Worm (Caenorhabditis elegans) whole organism, young adult: ENCODE results near the gene ric-3.

Source experiments
- F52B5.7 ChIP-seq: sonication (generic microtip); optimal IDR thresholded peaks from 2 replicates; lab custom pipeline; 2016; ENCODE audit warnings: mild to moderate bottlenecking, missing genetic modification characterization, missing compliant biosample characterization
- Y53F4B.3 ChIP-seq: fragments of 200-800 bp; sonication (Bioruptor generic); IDR thresholded peaks from 2 replicates; pipeline ENCODE4 v1.3.6; 2022; ENCODE audit warnings: missing genetic modification reagents, missing genetic modification characterization, missing compliant biosample characterization
- Y79H2A.3 ChIP-seq: fragments of 200-800 bp; sonication (Bioruptor generic); conservative IDR thresholded peaks from 2 replicates; pipeline ENCODE4 v1.3.6; 2022; ENCODE audit warnings: missing genetic modification reagents, missing genetic modification characterization, missing compliant biosample characterization
- ZK185.1 ChIP-seq: sonication (generic microtip); optimal IDR thresholded peaks from 2 replicates; lab custom pipeline; 2016; ENCODE audit warnings: mild to moderate bottlenecking, missing genetic modification characterization, missing compliant biosample characterization; ENCODE audit not compliant: poor library complexity, severe bottlenecking
- athp-1 ChIP-seq: sonication (generic microtip); optimal IDR thresholded peaks from 2 replicates; lab custom pipeline; 2017; ENCODE audit warnings: mild to moderate bottlenecking, missing genetic modification characterization, missing compliant biosample characterization
- attf-5 ChIP-seq: fragments of 200-800 bp; sonication (Bioruptor generic); optimal IDR thresholded peaks from 2 replicates; lab custom pipeline; 2018; ENCODE audit warnings: mild to moderate bottlenecking, missing genetic modification characterization, missing compliant biosample characterization
- bed-2 ChIP-seq: fragments of 200-800 bp; sonication (Bioruptor generic); IDR thresholded peaks from 2 replicates; pipeline ENCODE4 v1.3.6; 2022; ENCODE audit warnings: missing genetic modification reagents, missing genetic modification characterization, missing compliant biosample characterization
- cebp-1 ChIP-seq, 2 experiments: fragments of 200-800 bp in 1 of 2; sonication (Bioruptor generic) in 1 of 2; sonication (generic microtip) in 1 of 2; IDR thresholded peaks in 1 of 2; optimal IDR thresholded peaks in 1 of 2; 2 replicates each; pipeline versions ENCODE4 v1.3.6 to Lab custom; 2017 to 2022; ENCODE audit warnings: missing compliant biosample characterization in 2 of 2, missing genetic modification characterization in 2 of 2, mild to moderate bottlenecking in 1 of 2, missing genetic modification reagents in 1 of 2, moderate library complexity in 1 of 2
- ceh-100 ChIP-seq: fragments of 200-800 bp; sonication (Bioruptor generic); IDR thresholded peaks from 2 replicates; pipeline ENCODE4 v1.3.6; 2022; ENCODE audit warnings: missing genetic modification reagents, missing genetic modification characterization, missing compliant biosample characterization
- ceh-79 ChIP-seq: sonication (generic microtip); optimal IDR thresholded peaks from 2 replicates; lab custom pipeline; 2017; ENCODE audit warnings: mild to moderate bottlenecking, missing genetic modification characterization, missing compliant biosample characterization
- die-1 ChIP-seq: sonication (generic microtip); optimal IDR thresholded peaks from 2 replicates; lab custom pipeline; 2016; ENCODE audit warnings: missing genotype, mild to moderate bottlenecking, missing genetic modification characterization, missing compliant biosample characterization
- ets-4 ChIP-seq: fragments of 200-800 bp; sonication (Bioruptor generic); optimal IDR thresholded peaks from 2 replicates; lab custom pipeline; 2018; ENCODE audit warnings: mild to moderate bottlenecking, missing genetic modification characterization, missing compliant biosample characterization
- fkh-3 ChIP-seq: sonication (generic microtip); optimal IDR thresholded peaks from 2 replicates; lab custom pipeline; 2016; ENCODE audit warnings: mild to moderate bottlenecking, missing genetic modification characterization, missing compliant biosample characterization
- hlh-26 ChIP-seq: fragments of 200-800 bp; sonication (Bioruptor generic); conservative IDR thresholded peaks from 2 replicates; pipeline ENCODE4 v1.3.6; 2022; ENCODE audit warnings: missing genetic modification reagents, missing genetic modification characterization, missing compliant biosample characterization
- lag-1 ChIP-seq: fragments of 200-800 bp; sonication (Bioruptor generic); IDR thresholded peaks from 2 replicates; pipeline ENCODE4 v1.3.6; 2022; ENCODE audit warnings: missing genetic modification reagents, missing genetic modification characterization, missing compliant biosample characterization
- let-607 ChIP-seq, 2 experiments: fragments of 200-800 bp in 1 of 2; sonication (Bioruptor generic) in 1 of 2; sonication (generic microtip) in 1 of 2; optimal IDR thresholded peaks; 2 replicates each; lab custom pipeline; 2016 to 2018; ENCODE audit warnings: mild to moderate bottlenecking in 2 of 2, missing compliant biosample characterization in 2 of 2, missing genetic modification characterization in 2 of 2, moderate library complexity in 2 of 2, missing genotype in 1 of 2
- lin-26 ChIP-seq: fragments of 200-800 bp; sonication (Bioruptor generic); IDR thresholded peaks from 2 replicates; pipeline ENCODE4 v1.3.6; 2022; ENCODE audit warnings: missing genetic modification reagents, missing genetic modification characterization, missing compliant biosample characterization
- lin-35 ChIP-seq, 3 experiments: fragments of 150-350 bp in 2 of 3; sonication (generic microtip) in 1 of 3; optimal IDR thresholded peaks; 2 replicates each; lab custom pipeline; 2014 to 2018; ENCODE audit warnings: missing biosample characterization in 3 of 3, missing genetic modification characterization in 3 of 3, missing genetic modification reagents in 3 of 3
- lsy-27 ChIP-seq: sonication (generic microtip); optimal IDR thresholded peaks from 2 replicates; lab custom pipeline; 2017; ENCODE audit warnings: missing genetic modification characterization, mild to moderate bottlenecking, missing compliant biosample characterization, antibody characterized with exemption, missing genotype, borderline replicate concordance; ENCODE audit not compliant: insufficient read depth
- mel-28 ChIP-seq: sonication (generic microtip); optimal IDR thresholded peaks from 2 replicates; lab custom pipeline; 2016; ENCODE audit warnings: borderline replicate concordance, mild to moderate bottlenecking, missing genetic modification characterization, missing compliant biosample characterization
- mes-4 ChIP-seq: sonication (generic microtip); optimal IDR thresholded peaks from 2 replicates; lab custom pipeline; 2016; ENCODE audit warnings: missing genotype, missing genetic modification characterization, missing compliant biosample characterization
- mxl-1 ChIP-seq: sonication (generic microtip); optimal IDR thresholded peaks from 2 replicates; lab custom pipeline; 2016; ENCODE audit warnings: missing genetic modification characterization, missing compliant biosample characterization
- nfyb-1 ChIP-seq: fragments of 200-800 bp; sonication (Bioruptor generic); IDR thresholded peaks from 2 replicates; pipeline ENCODE4 v1.3.6; 2022; ENCODE audit warnings: missing genetic modification reagents, missing genetic modification characterization, missing compliant biosample characterization
- nhr-80 ChIP-seq: sonication (generic microtip); optimal IDR thresholded peaks from 2 replicates; lab custom pipeline; 2016; ENCODE audit warnings: missing genetic modification characterization, missing compliant biosample characterization
- sea-2 ChIP-seq: fragments of 200-800 bp; sonication (Bioruptor generic); IDR thresholded peaks from 2 replicates; pipeline ENCODE4 v1.3.6; 2022; ENCODE audit warnings: missing genetic modification characterization, missing compliant biosample characterization
- snpc-1.1 ChIP-seq: sonication (generic microtip); optimal IDR thresholded peaks from 2 replicates; lab custom pipeline; 2017; ENCODE audit warnings: missing genetic modification characterization, mild to moderate bottlenecking, missing compliant biosample characterization, antibody characterized with exemption, moderate library complexity, missing genotype, missing genetic modification reagents; ENCODE audit not compliant: insufficient read depth
- ztf-3 ChIP-seq: fragments of 200-800 bp; sonication (Bioruptor generic); optimal IDR thresholded peaks from 2 replicates; lab custom pipeline; 2018; ENCODE audit warnings: mild to moderate bottlenecking, missing genetic modification characterization, missing compliant biosample characterization

Gene ric-3

ce11 chrIV:7834625-7835228 is 16.7 kb downstream of the ric-3 start, which contains the start of gene erp-44.2:
Gene erp-44.2 (minus strand): TSS chrIV:7834675.
- TF ChIP-seq cebp-1 (GFP tag; IDR thresholded peaks at IDR 0.05; lab: Robert Waterston, UW) (no peak), cebp-1 (tag; optimal IDR thresholded peaks at IDR 0.05; lab: Kevin White, UChicago) (no peak), fkh-3 (no peak), lin-35 (GFP tag; optimal IDR thresholded peaks at IDR 0.05; lab: Kevin White, UChicago) (no peak), hlh-26 (GFP tag; lab: Robert Waterston, UW) (no peak), nfyb-1 (GFP tag; lab: Robert Waterston, UW) (no peak)

- TF ChIP-seq lsy-27 (tag; lab: Kevin White, UChicago) (no peak), mel-28 (tag; lab: Kevin White, UChicago) (no peak), ztf-3 (GFP tag; lab: Kevin White, UChicago) (no peak), bed-2 (GFP tag; lab: Robert Waterston, UW) (no peak), die-1 (tag; lab: Kevin White, UChicago) (no peak), F52B5.7 (no peak), sea-2 (no peak), athp-1 (no peak), lag-1 (GFP tag; lab: Robert Waterston, UW) (no peak)
Observed at ce11 chrIV:7836030-7836429, 18.0 kb downstream of the ric-3 start.

ce11 chrIV:7836491-7836890 is 18.4 kb downstream of the ric-3 start:
- TF ChIP-seq mxl-1 (tag; lab: Kevin White, UChicago) (no peak), snpc-1.1 (no peak), Y53F4B.3 (GFP tag; lab: Robert Waterston, UW) (no peak), Y79H2A.3 (GFP tag; lab: Robert Waterston, UW) (no peak), ZK185.1 (tag; lab: Kevin White, UChicago) (no peak)

- TF ChIP-seq ztf-3 (GFP tag; lab: Kevin White, UChicago), result no peak
- no peak for TF ChIP-seq lin-26 (GFP tag; lab: Robert Waterston, UW)
- no peak for TF ChIP-seq nfyb-1 (GFP tag; lab: Robert Waterston, UW)
Observed at ce11 chrIV:7838426-7838825, 20.4 kb downstream of the ric-3 start, which contains the start of gene C06A6.7. Gene C06A6.7 (minus strand): TSS chrIV:7838526.

DNA sequence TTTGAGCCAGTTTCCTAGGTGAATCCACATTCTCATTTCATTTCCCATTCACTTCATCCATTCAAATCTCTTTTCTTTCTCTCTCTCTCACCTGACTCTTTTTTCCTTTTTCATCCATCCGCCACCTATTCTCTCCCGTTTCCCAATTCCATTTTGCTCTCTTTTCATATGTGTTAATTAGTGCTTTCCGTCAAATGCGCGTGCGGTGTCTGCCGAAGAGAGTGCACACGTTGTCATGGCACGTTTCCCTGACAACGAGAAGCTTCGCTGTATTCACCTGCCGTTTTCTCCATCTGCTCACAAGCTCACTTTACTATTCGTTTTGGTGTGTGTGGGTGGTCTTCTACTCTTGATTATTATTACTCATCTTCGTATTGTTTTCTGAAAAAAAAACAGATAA is 21.9 kb downstream of the ric-3 start:
- no peak for TF ChIP-seq mes-4 (tag; lab: Kevin White, UChicago)
- no peak for TF ChIP-seq ceh-79 (tag; lab: Kevin White, UChicago)

DNA sequence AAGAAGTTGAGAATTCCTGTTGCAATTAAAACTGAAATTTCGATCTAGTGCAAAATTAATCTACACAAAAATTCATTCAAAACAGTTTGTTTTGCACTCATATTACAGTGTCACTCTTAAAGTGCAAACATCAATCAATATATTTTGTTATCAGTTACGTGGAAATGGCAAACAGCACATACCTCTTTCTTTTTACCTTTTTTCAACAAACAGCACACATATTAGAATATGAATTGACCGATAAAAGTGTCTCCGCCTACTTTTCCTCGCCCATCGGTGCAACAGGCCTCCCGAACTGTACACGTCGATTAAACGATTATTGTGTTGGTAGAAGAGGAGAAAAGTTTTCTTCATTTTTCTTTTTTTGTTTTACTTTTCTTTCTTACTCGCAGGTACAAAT is 23.2 kb downstream of the ric-3 start:
- TF ChIP-seq ets-4 (GFP tag; lab: Kevin White, UChicago) (peak; percentile 26), attf-5 (GFP tag; lab: Kevin White, UChicago) (peak; percentile 17), let-607 (tag; optimal IDR thresholded peaks at IDR 0.05; lab: Kevin White, UChicago) (peak; percentile 49 to 65), nfyb-1 (GFP tag; lab: Robert Waterston, UW) (no peak), nhr-80 (tag; lab: Kevin White, UChicago) (peak; percentile 94), ceh-100 (no peak)
